Worm (Caenorhabditis elegans) whole organism, dauer: ENCODE measurements around the gene math-8.

Experiments used
- unc-62 ChIP-seq: sonication (generic microtip); optimal IDR thresholded peaks from 2 replicates; lab custom pipeline; 2017; ENCODE audit warnings: missing biosample characterization, missing genetic modification reagents, missing genetic modification characterization

Gene math-8

DNA sequence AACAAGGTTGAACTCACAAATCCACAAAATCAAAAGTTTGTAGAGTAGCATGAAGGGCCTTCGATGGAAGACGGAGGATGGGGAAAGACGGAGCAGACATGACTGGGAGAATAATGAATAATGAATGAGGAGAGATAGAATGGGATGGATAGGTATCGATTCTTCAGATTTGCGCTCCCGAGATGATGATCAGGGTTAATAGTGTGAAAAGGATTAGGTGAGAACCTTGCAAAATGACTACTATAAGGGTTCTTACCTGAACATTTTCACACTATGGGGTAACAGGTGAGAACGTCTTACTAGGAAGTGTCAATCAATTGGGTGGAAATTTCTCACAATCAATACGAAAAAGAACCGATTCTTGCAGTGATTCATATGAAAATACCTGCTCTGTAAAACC, 38.7 kb downstream of the math-8 start, which contains the start of gene fbxb-96:
fbxb-96 (minus strand) TSS at position 101 of the 400 bp plus-strand sequence.
- TF ChIP-seq unc-62 (GFP tag; lab: Kevin White, UChicago): no peak

DNA sequence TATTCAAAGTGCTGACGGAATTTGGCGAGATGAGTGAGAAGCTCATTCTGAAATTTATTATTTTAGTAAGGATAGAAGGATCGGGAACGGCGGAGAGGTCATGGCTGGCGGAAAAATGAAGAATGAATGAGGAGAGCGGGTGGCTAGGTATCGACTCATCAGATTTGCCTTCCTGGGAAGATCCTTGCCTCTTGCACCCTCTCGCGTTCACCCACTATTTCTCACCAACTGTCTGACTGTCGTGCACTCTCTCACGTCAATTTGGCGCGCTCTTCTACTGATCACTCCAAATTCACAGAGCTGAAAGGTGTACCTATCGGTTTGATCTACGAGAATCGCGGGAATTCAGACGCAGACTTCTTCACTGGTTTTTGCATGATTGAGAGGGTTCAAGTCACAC, 40.9 kb downstream of the math-8 start, which contains the start of gene fbxb-97:
fbxb-97 (minus strand) TSS at position 53 of the 400 bp plus-strand sequence.
- no peak for TF ChIP-seq unc-62 (GFP tag; lab: Kevin White, UChicago)

DNA sequence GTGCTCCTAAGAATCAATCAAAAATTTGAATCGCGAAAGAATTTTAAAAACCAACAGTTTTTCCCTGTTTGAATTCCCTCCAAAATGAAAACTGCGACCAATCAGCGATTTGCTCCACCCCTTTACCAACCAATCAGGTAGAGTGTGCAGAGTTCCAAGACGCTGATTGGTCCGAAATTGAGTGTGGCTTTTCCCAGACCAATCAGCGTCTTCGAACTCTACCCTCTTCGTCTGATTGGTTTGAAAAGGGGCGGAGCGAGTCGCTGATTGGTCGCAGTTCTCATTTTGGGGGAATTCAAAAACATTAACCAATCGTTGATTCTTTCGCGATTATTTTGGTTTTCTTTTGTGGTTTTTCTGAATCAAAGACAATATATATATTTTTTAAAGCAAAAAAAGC, 44.4 kb downstream of the math-8 start:
- TF ChIP-seq unc-62 (GFP tag; lab: Kevin White, UChicago): no peak

- no peak for TF ChIP-seq unc-62 (GFP tag; lab: Kevin White, UChicago)
Measured at ce11 chrII:1842894-1843293, 46.1 kb downstream of the math-8 start, which contains the start of the genes C52E2.5 and C52E2.4. Gene C52E2.5 (minus strand): TSS chrII:1842936. Gene C52E2.4 (plus strand): TSS chrII:1843145.
